Worm (Caenorhabditis elegans): ENCODE measurements around the gene M01H9.3.

M01H9.3 gene

ce11 chrIV:4445711-4446290, 31.1 kb downstream of the M01H9.3 start, which contains the start of the genes wapl-1 and htz-1:
Gene wapl-1, minus strand, starts transcription at chrIV:4445740.
Gene htz-1, plus strand, starts transcription at chrIV:4446216.
- TF ChIP-seq lin-13 (tag; optimal IDR thresholded peaks at IDR 0.05): peak; percentile 96
- peak; percentile 96 for TF ChIP-seq pha-4 (tag; optimal IDR thresholded peaks at IDR 0.05)
- peak; percentile 70 for TF ChIP-seq ces-1 (GFP tag; optimal IDR thresholded peaks at IDR 0.05)
- TF ChIP-seq hlh-1 (tag; optimal IDR thresholded peaks at IDR 0.05): peak; percentile 67
- TF ChIP-seq lin-32 (GFP tag; optimal IDR thresholded peaks at IDR 0.05): peak; percentile 30
- TF ChIP-seq unc-120 (tag; optimal IDR thresholded peaks at IDR 0.05; ENCODE audit: poor library complexity, severe bottlenecking): peak; percentile 46
- TF ChIP-seq cnd-1 (tag; optimal IDR thresholded peaks at IDR 0.05): peak; percentile 44
- peak; percentile 96 for TF ChIP-seq mep-1 (tag; optimal IDR thresholded peaks at IDR 0.05)
- TF ChIP-seq ztf-11 (tag; optimal IDR thresholded peaks at IDR 0.05): no peak
- TF ChIP-seq elt-3 (tag; optimal IDR thresholded peaks at IDR 0.05): no peak
- TF ChIP-seq lsy-2 (tag; optimal IDR thresholded peaks at IDR 0.05): peak; percentile 99
- TF ChIP-seq drap-1 (GFP tag; optimal IDR thresholded peaks at IDR 0.05): peak; percentile 32
- TF ChIP-seq unc-39 (tag; optimal IDR thresholded peaks at IDR 0.05): no peak
- peak; percentile 63 for TF ChIP-seq nhr-2 (tag; optimal IDR thresholded peaks at IDR 0.05)
- TF ChIP-seq ceh-39 (tag; optimal IDR thresholded peaks at IDR 0.05): peak; percentile 90
- no peak for TF ChIP-seq blmp-1 (tag; optimal IDR thresholded peaks at IDR 0.05)
- peak; percentile 52 for TF ChIP-seq mls-2 (tag; optimal IDR thresholded peaks at IDR 0.05)
- TF ChIP-seq sptf-1 (tag; optimal IDR thresholded peaks at IDR 0.05): peak; percentile 61
- no peak for TF ChIP-seq bed-3 (GFP tag; optimal IDR thresholded peaks at IDR 0.05)
- peak; percentile 78 for TF ChIP-seq unc-62 (GFP tag; optimal IDR thresholded peaks at IDR 0.05)
- no peak for TF ChIP-seq snpc-4 (tag; optimal IDR thresholded peaks at IDR 0.05)
- TF ChIP-seq nhr-237 (tag; optimal IDR thresholded peaks at IDR 0.05): peak; percentile 87
- no peak for TF ChIP-seq M03D4.4 (tag; optimal IDR thresholded peaks at IDR 0.05)
- TF ChIP-seq elt-1 (tag; optimal IDR thresholded peaks at IDR 0.05; ENCODE audit: borderline replicate concordance, insufficient read depth): no peak
- peak; percentile 33 for TF ChIP-seq ceh-83 (GFP tag; optimal IDR thresholded peaks at IDR 0.05)
- TF ChIP-seq nhr-28 (tag; optimal IDR thresholded peaks at IDR 0.05): no peak

- TF ChIP-seq lsy-2 (tag; optimal IDR thresholded peaks at IDR 0.05): no peak
- peak; percentile 28 for TF ChIP-seq elt-1 (tag; optimal IDR thresholded peaks at IDR 0.05; ENCODE audit: borderline replicate concordance, insufficient read depth)
- TF ChIP-seq bed-3 (GFP tag; optimal IDR thresholded peaks at IDR 0.05): no peak
These were observed 35.8 kb downstream of the M01H9.3 start, which contains the start of gene fbxb-75 for ce11 chrIV:4441077-4441476. Gene fbxb-75, minus strand, starts transcription at chrIV:4441177.

- TF ChIP-seq ham-2 (GFP tag; optimal IDR thresholded peaks at IDR 0.05) (no peak), nhr-237 (tag; optimal IDR thresholded peaks at IDR 0.05) (no peak), cnd-1 (tag; optimal IDR thresholded peaks at IDR 0.05) (no peak), unc-120 (tag; optimal IDR thresholded peaks at IDR 0.05; ENCODE audit: poor library complexity, severe bottlenecking) (no peak), ces-1 (GFP tag; optimal IDR thresholded peaks at IDR 0.05) (no peak), sptf-1 (tag; optimal IDR thresholded peaks at IDR 0.05) (no peak), drap-1 (GFP tag; optimal IDR thresholded peaks at IDR 0.05) (no peak), M03D4.4 (tag; optimal IDR thresholded peaks at IDR 0.05) (no peak), ztf-11 (tag; optimal IDR thresholded peaks at IDR 0.05) (no peak), unc-39 (tag; optimal IDR thresholded peaks at IDR 0.05) (no peak), ceh-43 (GFP tag; optimal IDR thresholded peaks at IDR 0.05) (no peak), elt-1 (tag; optimal IDR thresholded peaks at IDR 0.05; ENCODE audit: borderline replicate concordance, insufficient read depth) (no peak), mab-5 (tag; optimal IDR thresholded peaks at IDR 0.05) (no peak)
These were observed 37.7 kb downstream of the M01H9.3 start, which contains the start of gene fbxb-74 for ce11 chrIV:4439190-4439589. Gene fbxb-74, minus strand, starts transcription at chrIV:4439290.

ce11 chrIV:4437825-4438224, 39.0 kb downstream of the M01H9.3 start:
- TF ChIP-seq elt-1 (tag; optimal IDR thresholded peaks at IDR 0.05; ENCODE audit: borderline replicate concordance, insufficient read depth): peak; percentile 92
- TF ChIP-seq bed-3 (GFP tag; optimal IDR thresholded peaks at IDR 0.05): no peak
- no peak for TF ChIP-seq ztf-11 (tag; optimal IDR thresholded peaks at IDR 0.05)
- TF ChIP-seq drap-1 (GFP tag; optimal IDR thresholded peaks at IDR 0.05): no peak
- TF ChIP-seq ham-2 (GFP tag; optimal IDR thresholded peaks at IDR 0.05): peak; percentile 56
- no peak for TF ChIP-seq cnd-1 (tag; optimal IDR thresholded peaks at IDR 0.05)

- TF ChIP-seq hlh-1 (tag; optimal IDR thresholded peaks at IDR 0.05): no peak
- TF ChIP-seq ztf-11 (tag; optimal IDR thresholded peaks at IDR 0.05): no peak
- no peak for TF ChIP-seq sem-2 (GFP tag; optimal IDR thresholded peaks at IDR 0.05)
- TF ChIP-seq unc-62 (GFP tag; optimal IDR thresholded peaks at IDR 0.05): no peak
- TF ChIP-seq mab-5 (tag; optimal IDR thresholded peaks at IDR 0.05): no peak
- TF ChIP-seq ceh-39 (tag; optimal IDR thresholded peaks at IDR 0.05): no peak
These were observed 42.3 kb downstream of the M01H9.3 start, which contains the start of the genes R08C7.8 and R08C7.4 for ce11 chrIV:4434441-4435084. Gene R08C7.8, minus strand, starts transcription at chrIV:4434541. Gene R08C7.4, plus strand, starts transcription at chrIV:4435034.

Data from whole organism, mixed stage, embryonic.